Fruit fly (Drosophila melanogaster): ENCODE data around the gene Acbp6.
A peak's percentile ranks its signal among the peaks of the same experiment; 100 is the strongest.

Gene Acbp6

DNA sequence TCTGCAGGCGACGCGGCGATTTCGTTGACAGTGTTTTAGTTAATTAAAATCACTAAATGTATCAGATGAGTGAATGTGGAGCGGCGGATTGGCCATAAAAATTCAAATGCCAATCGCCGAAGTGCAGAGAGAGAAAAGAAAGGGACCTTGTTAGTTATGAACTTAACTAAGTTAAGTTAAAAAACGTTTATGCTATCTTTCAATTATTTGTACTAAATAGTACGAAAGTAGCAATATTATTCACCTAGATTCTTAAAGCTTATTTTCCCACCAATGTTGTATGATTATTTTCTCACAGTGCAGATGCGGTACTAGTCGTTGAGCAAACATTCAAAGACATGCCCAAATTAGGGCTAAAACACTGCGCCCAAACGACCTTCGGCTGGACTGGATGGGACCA, 37.9 kb upstream of the Acbp6 start:
- peak; percentile 2 for TF ChIP-seq fru (GFP tag; optimal IDR thresholded peaks at IDR 0.05)
- peak; percentile 36 for TF ChIP-seq h (GFP tag; optimal IDR thresholded peaks at IDR 0.05)
- TF ChIP-seq OdsH (GFP tag; optimal IDR thresholded peaks at IDR 0.05) = no peak
- TF ChIP-seq GATAd (GFP tag; optimal IDR thresholded peaks at IDR 0.05) = no peak
- TF ChIP-seq CG32264 (GFP tag; optimal IDR thresholded peaks at IDR 0.05) = no peak
- TF ChIP-seq HLH106 (tag; optimal IDR thresholded peaks at IDR 0.05) = peak; percentile 5

DNA sequence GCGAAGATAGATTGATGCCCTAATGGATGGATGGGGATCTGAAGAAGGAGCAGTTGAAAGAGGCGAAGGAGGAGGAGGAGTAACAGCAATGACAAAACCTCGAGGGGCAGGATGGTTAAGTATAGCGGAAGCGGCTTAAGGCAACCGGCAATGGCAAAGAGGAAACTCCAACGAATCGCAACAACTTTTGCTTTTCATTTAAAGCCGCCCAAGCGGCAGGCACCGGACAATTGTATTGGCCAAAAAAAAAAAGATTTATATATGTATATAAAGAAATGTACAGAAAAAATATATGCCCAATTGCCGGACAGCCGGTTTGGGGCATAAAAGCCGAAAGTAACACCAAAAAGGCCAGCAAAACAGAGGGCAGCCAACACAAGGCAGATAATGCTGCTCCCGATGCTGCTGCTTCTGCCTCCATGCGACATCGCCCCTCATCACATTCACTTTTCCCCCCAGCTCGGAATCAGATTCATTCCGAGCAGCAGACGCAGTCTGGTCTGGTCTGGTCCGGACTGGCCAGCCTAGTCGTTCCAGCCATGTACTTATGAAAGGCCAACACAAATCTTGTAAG, 37.3 kb upstream of the Acbp6 start:
- no peak for TF ChIP-seq sv (GFP tag; optimal IDR thresholded peaks at IDR 0.05)
- no peak for TF ChIP-seq usp (GFP tag; optimal IDR thresholded peaks at IDR 0.05)
- TF ChIP-seq HLH106 (tag; optimal IDR thresholded peaks at IDR 0.05) = no peak
- TF ChIP-seq Abd-B (GFP tag; optimal IDR thresholded peaks at IDR 0.05) = no peak
- no peak for TF ChIP-seq OdsH (GFP tag; optimal IDR thresholded peaks at IDR 0.05)
- TF ChIP-seq Jra (GFP tag; optimal IDR thresholded peaks at IDR 0.05) = no peak
- no peak for TF ChIP-seq ey (GFP tag; optimal IDR thresholded peaks at IDR 0.05)
- no peak for TF ChIP-seq Myc (optimal IDR thresholded peaks at IDR 0.05)
- TF ChIP-seq tai (GFP tag; optimal IDR thresholded peaks at IDR 0.05) = no peak

DNA sequence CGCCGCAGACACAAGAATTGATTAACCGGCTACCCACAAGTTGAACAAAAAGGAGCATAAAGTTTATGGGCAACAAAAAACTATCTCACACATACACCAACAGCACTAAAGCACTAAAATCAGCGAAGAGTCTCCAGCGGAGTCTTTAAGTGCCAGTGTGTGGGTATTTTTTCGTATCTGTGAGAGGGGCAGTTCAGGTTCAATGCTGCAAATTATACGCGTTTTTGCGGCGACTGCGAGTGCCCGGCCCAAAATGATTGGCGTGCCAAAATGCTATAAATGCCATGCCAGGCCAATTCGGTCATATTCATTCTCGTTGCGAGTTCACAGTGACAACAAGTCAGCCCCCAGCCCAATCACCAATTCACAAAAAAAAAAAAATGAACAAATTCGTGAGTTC, 35.8 kb upstream of the Acbp6 start, which contains the start of gene Cpr65Ec:
Gene Cpr65Ec, plus strand, starts transcription at position 301 of the 400 bp plus-strand sequence.
- TF ChIP-seq dmrt93B (GFP tag; optimal IDR thresholded peaks at IDR 0.05) (no peak), foxo (GFP tag; optimal IDR thresholded peaks at IDR 0.05) (no peak), tai (GFP tag; optimal IDR thresholded peaks at IDR 0.05) (no peak), Mio (GFP tag; optimal IDR thresholded peaks at IDR 0.05) (no peak), CG32264 (GFP tag; optimal IDR thresholded peaks at IDR 0.05) (no peak), GATAd (GFP tag; optimal IDR thresholded peaks at IDR 0.05) (no peak), Jra (GFP tag; optimal IDR thresholded peaks at IDR 0.05) (no peak), br (GFP tag; optimal IDR thresholded peaks at IDR 0.05) (no peak), psq (GFP tag; optimal IDR thresholded peaks at IDR 0.05) (no peak), sv (GFP tag; optimal IDR thresholded peaks at IDR 0.05) (no peak), jim (GFP tag; optimal IDR thresholded peaks at IDR 0.05) (no peak), HLH106 (tag; optimal IDR thresholded peaks at IDR 0.05) (no peak), pan (optimal IDR thresholded peaks at IDR 0.05) (no peak), sage (GFP tag; optimal IDR thresholded peaks at IDR 0.05) (no peak), fru (GFP tag; optimal IDR thresholded peaks at IDR 0.05) (no peak), Vsx2 (GFP tag; optimal IDR thresholded peaks at IDR 0.05; ENCODE audit: partially characterized antibody) (no peak), CG9705 (GFP tag; optimal IDR thresholded peaks at IDR 0.05) (no peak), Hnf4 (GFP tag; optimal IDR thresholded peaks at IDR 0.05) (no peak), Hr83 (GFP tag; optimal IDR thresholded peaks at IDR 0.05; ENCODE audit: poor library complexity, severe bottlenecking) (no peak), dsf (GFP tag; optimal IDR thresholded peaks at IDR 0.05; ENCODE audit: borderline replicate concordance) (no peak)

DNA sequence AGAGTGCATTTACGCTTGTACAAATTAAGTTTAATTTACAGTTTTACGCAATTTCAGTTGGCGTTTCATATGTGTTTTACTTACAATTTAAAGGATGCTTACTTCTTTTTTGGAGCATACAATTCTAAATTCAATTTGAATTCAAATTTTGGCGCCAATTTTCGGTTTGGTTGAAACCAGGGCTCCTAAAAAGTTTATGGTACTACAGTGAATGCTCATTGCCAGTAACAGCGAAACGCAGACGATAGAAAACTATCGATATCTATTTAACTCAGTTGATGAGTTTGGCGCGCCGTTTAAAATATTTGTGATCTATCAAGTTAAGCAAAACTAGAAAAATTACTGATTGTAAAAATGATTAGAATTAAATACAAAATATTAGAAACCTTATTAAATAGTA, 34.7 kb upstream of the Acbp6 start:
- TF ChIP-seq woc (GFP tag; optimal IDR thresholded peaks at IDR 0.05) = no peak

DNA sequence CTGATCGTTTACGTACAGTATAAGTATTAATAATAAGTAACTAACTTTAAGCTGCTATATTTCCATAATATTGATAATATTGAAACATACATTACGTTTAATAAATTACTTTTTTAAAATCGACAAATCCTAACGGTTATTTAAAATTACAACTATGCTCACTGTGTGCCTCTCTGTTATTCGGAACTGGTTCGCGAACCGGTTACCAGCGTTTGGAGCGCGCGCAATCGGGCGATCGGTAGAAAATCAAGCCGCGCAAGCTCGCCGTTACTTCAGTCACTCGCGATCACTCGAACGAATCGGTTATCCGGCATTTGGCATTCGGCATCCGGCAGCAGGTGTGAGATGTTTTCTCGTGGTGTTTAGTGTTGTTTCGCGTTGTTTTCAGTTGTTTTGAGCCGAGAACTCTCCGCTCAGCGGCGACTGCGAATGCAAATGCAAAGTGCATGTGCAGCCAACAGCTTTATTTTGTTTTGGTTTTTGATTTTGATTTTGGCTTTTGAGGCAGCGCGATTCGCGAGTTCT, 34.1 kb upstream of the Acbp6 start, which contains the start of gene form3:
Gene form3, plus strand, starts transcription at position 271 of the 525 bp plus-strand sequence.
- no peak for TF ChIP-seq Jra (GFP tag; optimal IDR thresholded peaks at IDR 0.05)
- no peak for TF ChIP-seq rgr (GFP tag; optimal IDR thresholded peaks at IDR 0.05)
- TF ChIP-seq tai (GFP tag; optimal IDR thresholded peaks at IDR 0.05) = no peak
- peak; percentile 87 for TF ChIP-seq fru (GFP tag; optimal IDR thresholded peaks at IDR 0.05)

DNA sequence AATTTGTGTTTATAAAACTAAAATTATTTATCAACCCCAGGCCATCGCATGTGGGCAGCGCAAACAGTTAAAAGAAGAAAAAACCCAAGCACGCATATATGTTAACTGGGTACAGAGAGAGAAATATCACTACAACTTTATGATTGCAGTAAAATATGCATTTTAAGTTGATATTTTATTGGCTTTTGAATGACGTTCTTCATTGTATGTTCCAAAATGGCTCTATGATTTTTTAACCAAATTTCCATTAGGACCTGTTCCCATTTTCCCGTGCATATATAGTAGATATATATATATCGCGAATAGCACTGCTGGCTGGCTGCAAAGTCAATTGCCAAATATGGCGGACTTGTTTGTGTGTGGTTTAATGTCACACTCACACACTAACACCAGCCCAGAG, 32.2 kb upstream of the Acbp6 start:
- TF ChIP-seq Hr83 (GFP tag; optimal IDR thresholded peaks at IDR 0.05; ENCODE audit: poor library complexity, severe bottlenecking) (no peak), fru (GFP tag; optimal IDR thresholded peaks at IDR 0.05) (peak; percentile 6), foxo (GFP tag; optimal IDR thresholded peaks at IDR 0.05) (peak in 1 of 2 experiments; percentile 4), h (GFP tag; optimal IDR thresholded peaks at IDR 0.05) (no peak), CG9705 (GFP tag; optimal IDR thresholded peaks at IDR 0.05) (no peak), rgr (GFP tag; optimal IDR thresholded peaks at IDR 0.05) (peak; percentile 8), sage (GFP tag; optimal IDR thresholded peaks at IDR 0.05) (no peak)

Measured in whole organism, wandering third instar larva.